Worm (Caenorhabditis elegans): ENCODE data around the gene F12A10.8.

The F12A10.8 gene

DNA sequence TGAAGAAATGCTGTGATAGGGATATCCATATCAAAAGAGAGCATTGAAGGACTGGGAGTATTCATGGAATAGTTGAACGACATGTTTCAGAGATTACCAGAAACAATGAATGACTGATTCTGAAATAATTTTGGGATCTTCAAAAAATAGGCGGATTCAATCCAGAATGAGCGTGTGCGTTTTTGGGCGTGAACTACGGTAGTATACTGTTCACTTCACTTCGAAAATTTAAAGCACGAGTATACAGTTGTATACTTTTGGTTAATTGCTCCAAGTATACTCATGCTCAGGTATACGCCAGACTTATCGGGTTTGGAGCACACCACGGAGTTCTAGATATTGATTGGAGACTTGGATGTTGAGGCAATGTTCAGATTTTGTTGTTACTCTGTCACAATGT, 24.4 kb upstream of the F12A10.8 start, which contains the start of gene tbx-35:
TSS of gene tbx-35 (minus strand) at position 101 of the 400 bp plus-strand sequence.
- TF ChIP-seq mdl-1 (tag; optimal IDR thresholded peaks at IDR 0.05), result no peak

DNA sequence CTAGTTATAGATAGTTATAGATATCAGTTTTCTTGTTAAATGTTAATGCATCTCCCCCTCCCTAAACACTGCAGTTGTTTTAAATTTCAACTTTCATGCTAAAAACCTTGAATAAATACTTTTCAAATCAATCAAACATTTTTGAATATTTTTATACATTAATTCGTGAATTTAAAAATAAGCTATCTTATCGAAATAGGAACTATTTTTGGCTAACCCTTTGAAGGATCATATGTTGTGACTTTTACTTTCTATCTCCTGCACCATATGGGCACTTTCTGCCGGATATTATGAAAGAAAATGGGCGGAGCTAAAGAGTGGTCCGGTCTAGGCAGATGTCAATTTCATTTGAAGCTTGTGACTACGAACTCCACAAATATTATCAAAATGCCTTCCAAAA, 21.8 kb upstream of the F12A10.8 start, which contains the start of gene ZK177.11:
TSS of gene ZK177.11 (plus strand) at position 301 of the 400 bp plus-strand sequence.
- TF ChIP-seq nhr-20 (tag; optimal IDR thresholded peaks at IDR 0.05) (no peak), Y116A8C.19 (tag; optimal IDR thresholded peaks at IDR 0.05; ENCODE audit: borderline replicate concordance) (no peak), zag-1 (tag; optimal IDR thresholded peaks at IDR 0.05) (no peak), ceh-90 (tag; optimal IDR thresholded peaks at IDR 0.05) (no peak), skn-1 (tag; optimal IDR thresholded peaks at IDR 0.05) (no peak), blmp-1 (tag; optimal IDR thresholded peaks at IDR 0.05) (no peak), elt-2 (tag; optimal IDR thresholded peaks at IDR 0.05) (no peak), tlp-1 (tag; optimal IDR thresholded peaks at IDR 0.05) (no peak), ceh-88 (GFP tag; IDR thresholded peaks at IDR 0.05) (no peak)

DNA sequence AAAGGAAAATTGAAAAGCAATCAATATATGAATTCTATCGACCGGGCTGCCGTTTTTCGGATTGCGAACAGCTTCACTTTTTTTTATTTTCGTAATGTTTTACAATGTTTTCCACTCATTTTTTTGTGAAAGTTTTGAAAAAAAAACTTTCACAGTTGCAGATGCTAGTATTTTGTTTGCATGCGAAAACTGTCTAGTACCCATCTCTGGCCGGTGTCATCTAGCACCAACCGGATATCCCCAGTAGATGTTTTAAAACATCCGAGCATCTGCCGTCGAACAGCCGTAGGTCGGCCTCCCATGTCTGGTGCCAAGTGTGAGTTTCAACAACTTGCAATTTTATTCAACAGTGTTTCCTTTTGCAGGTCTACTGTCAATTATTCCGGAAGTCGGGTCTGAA, 20.5 kb upstream of the F12A10.8 start, which contains the start of gene ZK177.12:
TSS of gene ZK177.12 (plus strand) at position 301 of the 400 bp plus-strand sequence.
- TF ChIP-seq egl-13 (tag; optimal IDR thresholded peaks at IDR 0.05) (no peak), lir-3 (tag; optimal IDR thresholded peaks at IDR 0.05; ENCODE audit: poor library complexity) (no peak), snu-23 (GFP tag; optimal IDR thresholded peaks at IDR 0.05) (no peak), unc-30 (tag; optimal IDR thresholded peaks at IDR 0.05) (no peak), skn-1 (tag; optimal IDR thresholded peaks at IDR 0.05) (no peak), mep-1 (tag; optimal IDR thresholded peaks at IDR 0.05) (no peak), lin-14 (GFP tag; optimal IDR thresholded peaks at IDR 0.05) (no peak), ces-1 (GFP tag; optimal IDR thresholded peaks at IDR 0.05) (no peak), unc-130 (tag; optimal IDR thresholded peaks at IDR 0.05) (no peak), nhr-47 (tag; optimal IDR thresholded peaks at IDR 0.05) (no peak), hlh-17 (GFP tag; optimal IDR thresholded peaks at IDR 0.05; ENCODE audit: borderline replicate concordance) (no peak), grh-1 (GFP tag; IDR thresholded peaks at IDR 0.05) (no peak), fos-1 (tag; optimal IDR thresholded peaks at IDR 0.05) (no peak), lin-13 (GFP tag; optimal IDR thresholded peaks at IDR 0.05) (no peak), nhr-84 (tag; optimal IDR thresholded peaks at IDR 0.05) (no peak), lsy-2 (tag; optimal IDR thresholded peaks at IDR 0.05) (no peak), sup-37 (GFP tag; optimal IDR thresholded peaks at IDR 0.05) (no peak), alr-1 (tag; optimal IDR thresholded peaks at IDR 0.05; ENCODE audit: borderline replicate concordance) (no peak), blmp-1 (tag; optimal IDR thresholded peaks at IDR 0.05) (no peak), mdl-1 (tag; optimal IDR thresholded peaks at IDR 0.05) (no peak)

DNA sequence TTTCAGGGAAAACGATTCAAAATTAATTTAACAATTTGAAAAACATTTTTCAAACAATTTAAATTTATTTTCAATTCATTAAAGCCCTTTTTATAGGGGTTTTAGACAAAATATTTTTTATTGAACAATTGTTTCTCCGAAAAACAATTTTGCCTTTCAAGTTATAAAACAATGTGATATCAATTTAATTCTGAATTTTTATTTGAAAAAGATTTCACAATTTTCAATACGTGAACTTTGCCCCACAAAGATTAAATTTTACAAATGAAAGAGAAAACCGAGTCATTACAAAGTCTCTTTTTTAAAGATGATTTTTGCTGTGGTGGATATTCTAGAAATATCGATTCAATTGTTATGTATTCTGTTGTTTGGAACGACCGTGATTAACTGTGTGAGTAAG, 18.0 kb upstream of the F12A10.8 start, which contains the start of gene ZK177.2:
TSS of gene ZK177.2 (plus strand) at position 301 of the 400 bp plus-strand sequence.
- TF ChIP-seq Y116A8C.19 (tag; optimal IDR thresholded peaks at IDR 0.05; ENCODE audit: borderline replicate concordance), result no peak

DNA sequence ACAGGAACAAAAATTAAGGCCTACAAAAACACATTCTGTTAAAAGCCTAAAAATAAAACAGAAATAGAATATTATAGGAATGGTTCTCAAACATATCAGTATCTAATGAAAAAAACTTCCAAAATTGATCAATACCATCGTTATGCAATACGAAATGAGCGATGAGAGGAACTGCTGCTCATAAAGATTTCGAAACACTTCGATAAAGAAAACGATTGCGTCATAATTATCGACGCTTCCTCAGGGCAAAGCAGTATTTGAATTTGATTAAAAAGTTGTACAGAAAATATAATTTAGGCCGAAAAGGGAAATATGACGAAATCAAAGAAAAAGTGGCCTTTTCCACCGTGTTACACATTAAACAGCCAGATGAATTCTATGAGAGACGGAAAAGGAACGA, 17.2 kb upstream of the F12A10.8 start:
- TF ChIP-seq mab-9 (GFP tag; IDR thresholded peaks at IDR 0.05) (no peak), lsy-2 (tag; optimal IDR thresholded peaks at IDR 0.05) (no peak), ces-1 (GFP tag; optimal IDR thresholded peaks at IDR 0.05) (no peak), skn-1 (tag; optimal IDR thresholded peaks at IDR 0.05) (no peak), pqm-1 (tag; optimal IDR thresholded peaks at IDR 0.05) (no peak), blmp-1 (tag; optimal IDR thresholded peaks at IDR 0.05) (no peak), hpl-2 (GFP tag; optimal IDR thresholded peaks at IDR 0.05) (no peak), unc-30 (tag; optimal IDR thresholded peaks at IDR 0.05) (no peak), ceh-82 (tag; optimal IDR thresholded peaks at IDR 0.05) (no peak), ets-5 (GFP tag; IDR thresholded peaks at IDR 0.05) (no peak), elt-2 (tag; optimal IDR thresholded peaks at IDR 0.05) (no peak), Y116A8C.19 (tag; optimal IDR thresholded peaks at IDR 0.05; ENCODE audit: borderline replicate concordance) (no peak), lin-15B (tag; optimal IDR thresholded peaks at IDR 0.05) (no peak), C34B4.2 (tag; optimal IDR thresholded peaks at IDR 0.05) (no peak), nhr-84 (tag; optimal IDR thresholded peaks at IDR 0.05) (no peak), mef-2 (tag; optimal IDR thresholded peaks at IDR 0.05) (no peak), fkh-10 (GFP tag; optimal IDR thresholded peaks at IDR 0.05) (no peak), ceh-90 (tag; optimal IDR thresholded peaks at IDR 0.05) (no peak), F16B12.6 (tag; optimal IDR thresholded peaks at IDR 0.05) (no peak)
